Worm (Caenorhabditis elegans) whole organism, young adult: ENCODE data around the gene fmo-3.
A peak's percentile ranks its signal among the peaks of the same experiment; 100 is the strongest.

Experiments
- F37B4.10 ChIP-seq: fragments of 200-800 bp; sonication (Bioruptor generic); IDR thresholded peaks from 2 replicates; pipeline ENCODE4 v1.3.6; 2022; ENCODE audit warnings: missing genetic modification characterization, missing compliant biosample characterization
- F49E8.2 ChIP-seq: sonication (generic microtip); optimal IDR thresholded peaks from 3 replicates; lab custom pipeline; 2017; ENCODE audit warnings: missing genetic modification characterization, mild to moderate bottlenecking, missing compliant biosample characterization, antibody characterized with exemption, moderate library complexity; ENCODE audit not compliant: insufficient read depth
- F55B11.4 ChIP-seq: sonication (generic microtip); optimal IDR thresholded peaks from 2 replicates; lab custom pipeline; 2016; ENCODE audit warnings: missing compliant biosample characterization, missing genetic modification characterization, borderline replicate concordance; ENCODE audit not compliant: insufficient read depth
- F57A8.1 ChIP-seq: fragments of 200-800 bp; sonication (Bioruptor generic); optimal IDR thresholded peaks from 2 replicates; lab custom pipeline; 2018; ENCODE audit warnings: mild to moderate bottlenecking, missing genetic modification characterization, moderate library complexity, missing compliant biosample characterization
- K12H6.12 ChIP-seq: fragments of 200-800 bp; sonication (Bioruptor generic); optimal IDR thresholded peaks from 2 replicates; lab custom pipeline; 2018; ENCODE audit warnings: mild to moderate bottlenecking, missing genetic modification characterization, missing compliant biosample characterization
- T07F8.4 ChIP-seq: sonication (generic microtip); optimal IDR thresholded peaks from 2 replicates; lab custom pipeline; 2016; ENCODE audit warnings: mild to moderate bottlenecking, missing genetic modification characterization, moderate library complexity, missing compliant biosample characterization
- T26A5.8 ChIP-seq: sonication (generic microtip); optimal IDR thresholded peaks from 2 replicates; lab custom pipeline; 2016; ENCODE audit warnings: missing genetic modification characterization, missing compliant biosample characterization
- Y53G8AR.9 ChIP-seq: fragments of 200-800 bp; sonication (Bioruptor generic); conservative IDR thresholded peaks from 2 replicates; pipeline ENCODE4 v1.3.6; 2022; ENCODE audit warnings: missing genetic modification reagents, missing genetic modification characterization, missing compliant biosample characterization
- Y79H2A.3 ChIP-seq: fragments of 200-800 bp; sonication (Bioruptor generic); conservative IDR thresholded peaks from 2 replicates; pipeline ENCODE4 v1.3.6; 2022; ENCODE audit warnings: missing genetic modification reagents, missing genetic modification characterization, missing compliant biosample characterization
- Y95B8A.8 ChIP-seq: fragments of 200-800 bp; sonication (Bioruptor generic); IDR thresholded peaks from 2 replicates; pipeline ENCODE4 v1.3.6; 2022; ENCODE audit warnings: missing genetic modification reagents, missing genetic modification characterization, missing compliant biosample characterization
- aptf-2 ChIP-seq: fragments of 200-800 bp; sonication (Bioruptor generic); conservative IDR thresholded peaks from 2 replicates; pipeline ENCODE4 v1.3.6; 2022; ENCODE audit warnings: missing genetic modification reagents, missing genetic modification characterization, missing compliant biosample characterization
- attf-6 ChIP-seq: fragments of 200-800 bp; sonication (Bioruptor generic); IDR thresholded peaks from 2 replicates; pipeline ENCODE4 v1.3.6; 2022; ENCODE audit warnings: missing genetic modification reagents, missing genetic modification characterization, missing compliant biosample characterization
- cebp-2 ChIP-seq: fragments of 200-800 bp; sonication (Bioruptor generic); IDR thresholded peaks from 2 replicates; pipeline ENCODE4 v1.3.6; 2022; ENCODE audit warnings: missing genetic modification characterization, missing compliant biosample characterization
- ceh-27 ChIP-seq: fragments of 200-800 bp; sonication (Bioruptor generic); optimal IDR thresholded peaks from 2 replicates; lab custom pipeline; 2018; ENCODE audit warnings: mild to moderate bottlenecking, missing genetic modification characterization, moderate library complexity, missing compliant biosample characterization
- ceh-79 ChIP-seq: sonication (generic microtip); optimal IDR thresholded peaks from 2 replicates; lab custom pipeline; 2017; ENCODE audit warnings: mild to moderate bottlenecking, missing genetic modification characterization, missing compliant biosample characterization
- ceh-91 ChIP-seq: fragments of 200-800 bp; sonication (Bioruptor generic); IDR thresholded peaks from 2 replicates; pipeline ENCODE4 v1.3.6; 2022; ENCODE audit warnings: missing genetic modification reagents, missing genetic modification characterization, missing compliant biosample characterization
- ekl-4 ChIP-seq: fragments of 200-800 bp; sonication (Bioruptor generic); IDR thresholded peaks from 2 replicates; pipeline ENCODE4 v1.3.6; 2022; ENCODE audit warnings: missing genetic modification reagents, missing genetic modification characterization, missing compliant biosample characterization
- fkh-3 ChIP-seq: sonication (generic microtip); optimal IDR thresholded peaks from 2 replicates; lab custom pipeline; 2016; ENCODE audit warnings: mild to moderate bottlenecking, missing genetic modification characterization, missing compliant biosample characterization
- hsf-1 ChIP-seq: fragments of 200-800 bp; sonication (Bioruptor generic); IDR thresholded peaks from 2 replicates; pipeline ENCODE4 v1.3.6; 2022; ENCODE audit warnings: missing genetic modification reagents, missing genetic modification characterization, missing compliant biosample characterization
- let-607 ChIP-seq, 2 experiments: fragments of 200-800 bp in 1 of 2; sonication (Bioruptor generic) in 1 of 2; sonication (generic microtip) in 1 of 2; optimal IDR thresholded peaks; 2 replicates each; lab custom pipeline; 2016 to 2018; ENCODE audit warnings: mild to moderate bottlenecking in 2 of 2, missing compliant biosample characterization in 2 of 2, missing genetic modification characterization in 2 of 2, moderate library complexity in 2 of 2, missing genotype in 1 of 2
- lin-35 ChIP-seq, 3 experiments: fragments of 150-350 bp in 2 of 3; sonication (generic microtip) in 1 of 3; optimal IDR thresholded peaks; 2 replicates each; lab custom pipeline; 2014 to 2018; ENCODE audit warnings: missing biosample characterization in 3 of 3, missing genetic modification characterization in 3 of 3, missing genetic modification reagents in 3 of 3
- lin-40 ChIP-seq: sonication (generic microtip); optimal IDR thresholded peaks from 2 replicates; lab custom pipeline; 2016; ENCODE audit warnings: missing genetic modification characterization, mild to moderate bottlenecking, missing compliant biosample characterization, missing genotype, missing genetic modification reagents
- lin-54 ChIP-seq: fragments of 200-800 bp; sonication (Bioruptor generic); optimal IDR thresholded peaks from 2 replicates; lab custom pipeline; 2018; ENCODE audit warnings: mild to moderate bottlenecking, missing genetic modification characterization, missing compliant biosample characterization
- madf-3 ChIP-seq: fragments of 200-800 bp; sonication (Bioruptor generic); IDR thresholded peaks from 2 replicates; pipeline ENCODE4 v1.3.6; 2022; ENCODE audit warnings: missing genetic modification reagents, missing genetic modification characterization, missing compliant biosample characterization
- madf-6 ChIP-seq: fragments of 200-800 bp; sonication (Bioruptor generic); IDR thresholded peaks from 2 replicates; pipeline ENCODE4 v1.3.6; 2022; ENCODE audit warnings: missing genetic modification reagents, missing genetic modification characterization, missing compliant biosample characterization
- mxl-1 ChIP-seq: sonication (generic microtip); optimal IDR thresholded peaks from 2 replicates; lab custom pipeline; 2016; ENCODE audit warnings: missing genetic modification characterization, missing compliant biosample characterization
- nfyb-1 ChIP-seq: fragments of 200-800 bp; sonication (Bioruptor generic); IDR thresholded peaks from 2 replicates; pipeline ENCODE4 v1.3.6; 2022; ENCODE audit warnings: missing genetic modification reagents, missing genetic modification characterization, missing compliant biosample characterization
- nhr-80 ChIP-seq: sonication (generic microtip); optimal IDR thresholded peaks from 2 replicates; lab custom pipeline; 2016; ENCODE audit warnings: missing genetic modification characterization, missing compliant biosample characterization
- nhr-90 ChIP-seq: sonication (generic microtip); optimal IDR thresholded peaks from 2 replicates; lab custom pipeline; 2016; ENCODE audit warnings: missing genotype, mild to moderate bottlenecking, missing genetic modification characterization, missing compliant biosample characterization
- rcor-1 ChIP-seq: fragments of 200-800 bp; sonication (Bioruptor generic); IDR thresholded peaks from 2 replicates; pipeline ENCODE4 v1.3.6; 2022; ENCODE audit warnings: missing genetic modification reagents, missing genetic modification characterization, missing compliant biosample characterization
- rec-8 ChIP-seq, 2 experiments: sonication (generic microtip); optimal IDR thresholded peaks; 2 replicates each; lab custom pipeline; 2016; ENCODE audit warnings: mild to moderate bottlenecking in 2 of 2, missing genetic modification characterization in 2 of 2, missing genetic modification reagents in 2 of 2, missing genotype in 2 of 2, missing biosample characterization in 1 of 2, missing compliant biosample characterization in 1 of 2, moderate library complexity in 1 of 2
- sdz-38 ChIP-seq: sonication (generic microtip); optimal IDR thresholded peaks from 2 replicates; lab custom pipeline; 2016; ENCODE audit warnings: missing genotype, missing genetic modification characterization, missing compliant biosample characterization
- sea-2 ChIP-seq: fragments of 200-800 bp; sonication (Bioruptor generic); IDR thresholded peaks from 2 replicates; pipeline ENCODE4 v1.3.6; 2022; ENCODE audit warnings: missing genetic modification characterization, missing compliant biosample characterization
- snpc-1.3 ChIP-seq: sonication (generic microtip); optimal IDR thresholded peaks from 2 replicates; lab custom pipeline; 2017; ENCODE audit warnings: missing genetic modification characterization, mild to moderate bottlenecking, missing compliant biosample characterization, antibody characterized with exemption, moderate library complexity, missing genotype, missing genetic modification reagents; ENCODE audit not compliant: insufficient read depth
- somi-1 ChIP-seq: fragments of 200-800 bp; sonication (Bioruptor generic); optimal IDR thresholded peaks from 2 replicates; lab custom pipeline; 2018; ENCODE audit warnings: mild to moderate bottlenecking, missing genetic modification characterization, missing compliant biosample characterization
- unc-130 ChIP-seq: sonication (generic microtip); optimal IDR thresholded peaks from 2 replicates; lab custom pipeline; 2016; ENCODE audit warnings: missing genetic modification reagents, missing genetic modification characterization, missing compliant biosample characterization
- zim-3 ChIP-seq: sonication (generic microtip); optimal IDR thresholded peaks from 2 replicates; lab custom pipeline; 2017; ENCODE audit warnings: mild to moderate bottlenecking, missing genetic modification characterization, moderate library complexity, missing compliant biosample characterization
- ztf-18 ChIP-seq: sonication (generic microtip); optimal IDR thresholded peaks from 2 replicates; lab custom pipeline; 2016; ENCODE audit warnings: missing genotype, mild to moderate bottlenecking, missing genetic modification characterization, missing compliant biosample characterization
- ztf-3 ChIP-seq: fragments of 200-800 bp; sonication (Bioruptor generic); optimal IDR thresholded peaks from 2 replicates; lab custom pipeline; 2018; ENCODE audit warnings: mild to moderate bottlenecking, missing genetic modification characterization, missing compliant biosample characterization

fmo-3 gene

DNA sequence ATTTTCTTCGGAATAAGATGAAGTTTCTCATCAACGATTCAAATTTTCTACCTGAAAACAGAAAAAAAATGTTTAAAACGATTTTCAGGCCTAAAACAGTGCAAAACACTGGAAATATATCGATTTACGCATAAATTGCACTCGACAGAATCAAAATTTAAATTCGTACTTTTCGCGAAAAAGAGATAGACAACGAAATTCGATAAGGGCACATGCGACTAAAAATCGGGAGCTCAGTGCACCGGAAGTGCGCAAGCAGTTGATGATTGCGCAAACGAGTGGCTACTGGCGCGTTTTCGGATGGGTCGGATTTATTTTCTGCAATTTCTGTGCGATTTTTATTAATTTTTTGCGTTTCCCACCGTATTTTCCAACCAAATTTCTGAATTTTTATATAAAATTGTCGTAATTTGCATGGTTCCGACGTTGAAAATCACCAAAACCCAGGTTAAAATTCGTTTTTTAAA is 12.5 kb downstream of the fmo-3 start, which contains the start of the genes Y39A1A.21 and Y39A1A.22 (continued):
- TF ChIP-seq somi-1 (GFP tag; lab: Kevin White, UChicago) (no peak), rec-8 (tag; optimal IDR thresholded peaks at IDR 0.05; lab: Kevin White, UChicago) (no peak), rcor-1 (GFP tag; lab: Robert Waterston, UW) (peak; percentile 79), cebp-2 (no peak), ekl-4 (GFP tag; lab: Robert Waterston, UW) (peak; percentile 74; the same call in 1 of the 2 replicates), ztf-18 (tag; lab: Kevin White, UChicago) (peak; percentile 99), mxl-1 (tag; lab: Kevin White, UChicago) (no peak), nfyb-1 (GFP tag; lab: Robert Waterston, UW) (peak; percentile 88), fkh-3 (no peak), nhr-90 (tag; lab: Kevin White, UChicago) (no peak), T26A5.8 (no peak), lin-40 (peak; percentile 80), sea-2 (GFP tag; lab: Robert Waterston, UW) (no peak), ceh-27 (GFP tag; lab: Kevin White, UChicago) (peak; percentile 57), ceh-91 (GFP tag; lab: Robert Waterston, UW) (peak; percentile 65), lin-35 (GFP tag; optimal IDR thresholded peaks at IDR 0.05; lab: Kevin White, UChicago) (peak in 1 of 3 experiments; percentile 78)

- TF ChIP-seq F49E8.2: no peak
- TF ChIP-seq ztf-18 (tag; lab: Kevin White, UChicago): no peak
- no peak for TF ChIP-seq F57A8.1 (GFP tag; lab: Kevin White, UChicago)
- TF ChIP-seq ztf-3: no peak
- no peak for TF ChIP-seq hsf-1 (GFP tag; lab: Robert Waterston, UW)
- TF ChIP-seq Y95B8A.8 (GFP tag; lab: Robert Waterston, UW): no peak
- no peak for TF ChIP-seq zim-3 (tag; lab: Kevin White, UChicago)
- no peak for TF ChIP-seq F37B4.10 (GFP tag; lab: Robert Waterston, UW)
- no peak for TF ChIP-seq K12H6.12
- no peak for TF ChIP-seq lin-54 (GFP tag; lab: Kevin White, UChicago)
- no peak for TF ChIP-seq attf-6
- TF ChIP-seq sdz-38 (tag; lab: Kevin White, UChicago): no peak
These were observed 13.0 kb downstream of the fmo-3 start, which contains the start of gene mrpl-12 for ce11 chrIII:10707461-10707860. Gene mrpl-12 (plus strand): TSS chrIII:10707761.

ce11 chrIII:10708484-10708883 is 14.0 kb downstream of the fmo-3 start:
- TF ChIP-seq madf-3 (GFP tag; lab: Robert Waterston, UW) (0 out of 2 replicates have a peak, but pooled peaks have one; percentile 31), unc-130 (no peak), attf-6 (no peak), ceh-79 (no peak), nfyb-1 (GFP tag; lab: Robert Waterston, UW) (peak; percentile 53; the same call in 1 of the 2 replicates), madf-6 (GFP tag; lab: Robert Waterston, UW) (peak; percentile 22; the same call in 1 of the 2 replicates), nhr-80 (tag; lab: Kevin White, UChicago) (no peak), aptf-2 (GFP tag; lab: Robert Waterston, UW) (no peak), T07F8.4 (tag; lab: Kevin White, UChicago) (no peak), let-607 (tag; optimal IDR thresholded peaks at IDR 0.05; lab: Kevin White, UChicago) (no peak), F55B11.4 (tag; lab: Kevin White, UChicago) (no peak), F37B4.10 (GFP tag; lab: Robert Waterston, UW) (no peak), Y79H2A.3 (0 out of 2 replicates have a peak, but pooled peaks have one; percentile 52), ztf-18 (tag; lab: Kevin White, UChicago) (peak; percentile 37), snpc-1.3 (tag; lab: Kevin White, UChicago) (no peak), Y53G8AR.9 (GFP tag; lab: Robert Waterston, UW) (no peak)
